Fruit fly (Drosophila melanogaster) Kc167 (cell line): ENCODE data around the gene pps.

Experiments
- Myc ChIP-seq: fragments of >200 bp; optimal IDR thresholded peaks from 2 replicates; lab custom pipeline; 2017; ENCODE audit warnings: missing external identifiers
- Sin3A ChIP-seq: fragments of >200 bp; optimal IDR thresholded peaks from 2 replicates; lab custom pipeline; 2018; ENCODE audit warnings: missing external identifiers
- h ChIP-seq: fragments of >200 bp; optimal IDR thresholded peaks from 3 replicates; lab custom pipeline; 2018; ENCODE audit warnings: missing external identifiers
- insv ChIP-seq: fragments of >200 bp; optimal IDR thresholded peaks from 3 replicates; lab custom pipeline; 2018; ENCODE audit warnings: missing external identifiers
- psq ChIP-seq: fragments of >200 bp; optimal IDR thresholded peaks from 2 replicates; lab custom pipeline; 2017; ENCODE audit warnings: missing external identifiers
- ttk ChIP-seq: sonication (Bioruptor generic); optimal IDR thresholded peaks from 2 replicates; lab custom pipeline; 2017; ENCODE audit warnings: missing external identifiers

The pps gene

DNA sequence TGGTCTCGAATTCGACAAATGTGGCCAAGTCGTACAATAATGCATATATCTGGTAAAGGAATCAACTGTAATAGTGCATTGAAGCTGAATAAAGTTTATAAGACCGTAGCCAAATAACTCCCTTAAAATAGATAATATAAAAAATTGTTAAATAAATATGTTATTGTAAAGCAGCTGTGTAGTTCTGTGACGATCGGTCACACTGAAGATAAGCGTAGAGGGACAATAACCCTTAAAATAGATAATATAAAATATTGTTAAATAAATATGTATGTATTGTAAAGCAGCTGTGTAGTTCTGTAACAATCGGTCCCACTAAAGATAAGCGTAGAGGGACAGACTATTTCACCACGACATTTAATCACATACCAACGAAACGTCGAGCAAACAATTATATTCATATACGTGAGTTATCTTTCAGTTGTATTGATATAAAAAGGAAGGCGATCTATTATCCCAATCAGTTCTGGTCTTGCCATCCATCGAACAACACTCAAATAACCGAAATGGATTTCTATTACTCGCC, 38.3 kb upstream of the pps start, which contains the start of gene GstD5:
TSS of gene GstD5 (plus strand) at position 476 of the 526 bp plus-strand sequence.
- no peak for TF ChIP-seq Myc (lab: Kevin White, UChicago)
- no peak for TF ChIP-seq h (lab: Kevin White, UChicago)
- no peak for TF ChIP-seq Sin3A
- no peak for TF ChIP-seq ttk (lab: Kevin White, UChicago)
- no peak for TF ChIP-seq psq (lab: Kevin White, UChicago)
- no peak for TF ChIP-seq insv

DNA sequence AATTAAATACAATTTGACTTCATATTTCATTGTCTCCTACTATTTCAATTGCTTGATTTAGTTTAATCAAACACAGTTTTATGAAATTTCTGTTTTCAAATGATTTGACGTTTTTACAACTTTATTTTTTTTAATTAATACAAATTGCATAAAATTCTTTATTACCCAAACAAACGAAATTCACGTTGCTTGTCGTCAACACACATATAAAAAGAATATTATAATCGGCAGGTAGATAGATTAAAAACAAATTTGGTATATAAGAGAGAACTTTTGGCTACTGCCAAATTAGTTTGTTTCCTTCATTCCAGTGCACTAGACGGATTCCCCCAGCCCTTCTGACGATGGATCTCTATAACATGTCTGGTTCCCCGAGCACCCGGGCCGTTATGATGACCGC, 36.8 kb upstream of the pps start, which contains the start of gene GstD6:
TSS of gene GstD6 (plus strand) at position 301 of the 400 bp plus-strand sequence.
- TF ChIP-seq Myc (lab: Kevin White, UChicago): no peak
- no peak for TF ChIP-seq psq (lab: Kevin White, UChicago)
- TF ChIP-seq insv: no peak
- TF ChIP-seq ttk (lab: Kevin White, UChicago): no peak

DNA sequence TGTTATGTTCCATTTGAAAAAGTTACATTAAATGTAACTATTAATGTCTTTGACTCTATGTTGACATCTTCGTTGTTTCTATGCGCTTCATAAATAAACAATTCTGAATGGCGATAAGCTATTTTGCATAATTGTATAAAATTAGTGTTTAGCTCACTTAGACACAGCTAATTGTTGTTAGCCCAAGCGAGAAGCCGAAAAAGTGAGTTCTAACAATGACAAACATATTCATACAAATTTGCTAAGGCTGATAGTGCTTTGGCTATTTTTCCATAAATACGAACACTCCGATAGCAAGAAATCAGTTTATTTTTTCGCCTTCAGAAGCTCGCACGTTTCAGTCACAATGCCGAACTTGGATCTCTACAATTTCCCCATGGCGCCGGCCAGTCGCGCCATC, 35.4 kb upstream of the pps start, which contains the start of gene GstD7:
TSS of gene GstD7 (plus strand) at position 301 of the 400 bp plus-strand sequence.
- TF ChIP-seq Sin3A (no peak), h (lab: Kevin White, UChicago) (no peak), psq (lab: Kevin White, UChicago) (no peak), Myc (lab: Kevin White, UChicago) (no peak), ttk (lab: Kevin White, UChicago) (no peak)

DNA sequence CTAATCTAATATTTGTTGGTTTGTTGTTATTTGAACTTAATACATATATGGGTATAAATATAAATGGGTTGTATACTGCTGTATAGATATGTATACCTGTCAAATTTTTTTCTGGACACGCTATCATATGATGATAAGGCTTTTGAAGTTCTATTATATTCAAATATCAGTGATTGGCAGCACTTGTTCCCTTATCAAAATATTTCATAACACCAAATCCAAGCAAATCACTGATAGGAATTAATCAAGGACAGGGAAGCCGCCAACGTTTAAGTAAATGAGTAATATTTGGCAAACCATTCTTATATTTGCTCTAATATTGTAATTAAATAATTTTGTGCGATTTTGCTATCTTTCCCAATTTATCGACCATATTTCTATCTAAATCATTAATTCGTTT, 34.4 kb upstream of the pps start:
- TF ChIP-seq h (lab: Kevin White, UChicago) (no peak), ttk (lab: Kevin White, UChicago) (no peak), psq (lab: Kevin White, UChicago) (no peak), Sin3A (no peak), insv (no peak), Myc (lab: Kevin White, UChicago) (no peak)

- no peak for TF ChIP-seq h (lab: Kevin White, UChicago)
- no peak for TF ChIP-seq Myc (lab: Kevin White, UChicago)
- no peak for TF ChIP-seq insv
- TF ChIP-seq psq (lab: Kevin White, UChicago): no peak
- TF ChIP-seq Sin3A: no peak
- TF ChIP-seq ttk (lab: Kevin White, UChicago): no peak
Observed at dm6 chr3R:12379708-12380107, 33.9 kb upstream of the pps start, which contains the start of gene GstD8. Gene GstD8, plus strand, starts transcription at chr3R:12380008.

dm6 chr3R:12381130-12381700, 32.4 kb upstream of the pps start:
- TF ChIP-seq Sin3A: no peak
- TF ChIP-seq psq (lab: Kevin White, UChicago): no peak
- no peak for TF ChIP-seq ttk (lab: Kevin White, UChicago)
- TF ChIP-seq h (lab: Kevin White, UChicago): no peak
- TF ChIP-seq Myc (lab: Kevin White, UChicago): no peak
- TF ChIP-seq insv: no peak

DNA sequence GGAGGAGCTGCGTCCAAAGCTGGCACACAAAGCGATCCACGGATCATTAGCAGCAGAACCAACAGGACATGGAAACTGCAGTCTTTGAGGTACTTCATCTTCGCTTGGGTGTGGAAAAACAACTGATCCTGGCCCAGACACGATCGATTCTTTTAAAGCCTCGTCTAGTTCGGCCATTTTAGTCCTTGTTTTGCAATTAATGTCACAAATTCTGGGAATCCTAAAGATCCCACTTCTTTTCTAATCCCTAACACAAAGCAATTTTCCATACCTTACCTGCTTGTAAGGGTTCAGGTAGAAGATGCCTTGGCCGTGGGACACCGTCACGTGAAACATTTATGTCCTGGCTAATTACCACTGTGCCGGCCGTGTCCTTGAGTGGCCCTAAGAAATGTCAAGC, 31.1 kb upstream of the pps start, which contains the start of gene CG10035:
TSS of gene CG10035 (minus strand) at position 129 of the 400 bp plus-strand sequence.
- TF ChIP-seq ttk (lab: Kevin White, UChicago): no peak
- TF ChIP-seq Myc (lab: Kevin White, UChicago): no peak
- TF ChIP-seq insv: no peak
- no peak for TF ChIP-seq Sin3A
- TF ChIP-seq h (lab: Kevin White, UChicago): no peak
- TF ChIP-seq psq (lab: Kevin White, UChicago): no peak

DNA sequence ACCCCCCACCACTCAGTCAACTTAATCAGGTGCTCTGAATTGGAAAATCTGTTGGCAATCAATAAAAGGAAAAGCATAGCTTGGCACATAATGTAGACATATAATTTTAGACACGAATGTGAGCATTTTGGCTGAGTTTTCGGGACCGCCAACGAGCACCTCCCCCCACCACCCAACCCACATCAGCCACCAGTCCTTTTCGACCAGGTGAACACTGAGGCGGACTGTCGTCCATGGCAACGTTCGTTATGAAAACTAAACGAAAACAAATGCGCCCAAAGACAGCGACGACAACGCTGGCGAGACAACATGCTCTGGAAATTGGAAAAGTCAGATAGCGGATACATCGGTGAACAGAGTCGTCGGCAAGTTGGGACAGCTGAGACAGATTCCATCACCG, 30.6 kb upstream of the pps start, which contains the start of gene GstD11:
TSS of gene GstD11 (plus strand) at position 301 of the 400 bp plus-strand sequence.
- TF ChIP-seq ttk (lab: Kevin White, UChicago): no peak
- no peak for TF ChIP-seq psq (lab: Kevin White, UChicago)

DNA sequence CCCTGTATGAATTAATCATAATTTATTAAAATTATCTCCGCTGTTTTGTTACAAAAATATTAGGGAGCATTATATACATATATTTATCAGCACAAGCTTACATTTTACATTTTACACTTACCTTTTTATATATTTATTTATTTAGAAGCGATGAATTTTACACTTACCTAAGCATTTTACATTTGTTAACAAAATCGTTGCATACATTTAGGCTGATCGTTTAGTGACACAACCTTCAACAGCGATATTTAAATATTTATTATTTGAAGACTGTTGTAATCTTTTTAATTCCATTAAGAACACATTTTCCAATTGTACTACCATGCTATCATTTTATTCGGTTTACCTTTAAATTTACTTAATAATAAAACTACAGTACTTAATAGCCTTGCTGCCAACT, 29.8 kb upstream of the pps start:
- TF ChIP-seq Sin3A (no peak), psq (lab: Kevin White, UChicago) (no peak), Myc (lab: Kevin White, UChicago) (no peak), h (lab: Kevin White, UChicago) (no peak), insv (no peak), ttk (lab: Kevin White, UChicago) (no peak)

DNA sequence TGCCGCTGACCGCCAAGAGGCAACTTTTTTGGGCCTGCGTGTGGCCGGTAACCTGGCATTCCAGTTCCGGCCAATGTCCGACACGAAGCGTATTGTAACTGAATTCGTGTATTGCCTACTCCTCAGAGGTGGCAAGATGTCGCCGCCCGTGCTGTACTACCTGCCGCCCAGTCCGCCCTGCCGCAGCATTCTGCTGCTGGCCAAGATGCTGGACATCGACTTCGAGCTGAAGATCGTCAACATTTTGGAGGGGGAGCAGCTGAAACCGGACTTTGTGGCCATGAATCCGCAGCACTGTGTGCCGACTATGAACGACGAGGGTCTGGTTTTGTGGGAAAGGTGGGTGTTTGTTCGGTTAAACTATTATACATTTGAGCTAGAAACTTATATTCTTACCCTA, 29.4 kb upstream of the pps start:
- no peak for TF ChIP-seq insv
- TF ChIP-seq psq (lab: Kevin White, UChicago): no peak
- no peak for TF ChIP-seq ttk (lab: Kevin White, UChicago)
- TF ChIP-seq Sin3A: no peak
- no peak for TF ChIP-seq h (lab: Kevin White, UChicago)
- no peak for TF ChIP-seq Myc (lab: Kevin White, UChicago)

DNA sequence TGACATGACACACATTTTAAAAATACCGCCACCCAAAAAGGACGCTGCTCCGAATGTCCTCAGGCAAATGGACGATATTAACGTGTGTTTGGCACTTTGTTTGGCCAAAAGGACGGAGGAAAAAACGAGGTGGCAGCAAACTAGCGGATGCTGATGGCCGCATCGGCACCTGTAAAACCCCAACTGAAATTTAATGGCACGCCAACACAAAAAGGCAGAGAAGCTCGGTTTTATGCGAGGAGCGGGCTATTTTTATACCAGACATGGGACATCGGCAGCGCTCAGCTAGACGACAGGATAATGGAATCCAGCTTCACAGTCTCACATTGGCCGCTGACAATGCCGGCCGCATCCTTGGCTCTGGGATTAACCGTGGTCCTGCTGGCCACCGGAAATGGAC, 27.7 kb upstream of the pps start, which contains the start of gene Sol1:
TSS of gene Sol1 (plus strand) at position 301 of the 400 bp plus-strand sequence.
- TF ChIP-seq ttk (lab: Kevin White, UChicago) (no peak), psq (lab: Kevin White, UChicago) (no peak), insv (no peak), Myc (lab: Kevin White, UChicago) (no peak), Sin3A (no peak), h (lab: Kevin White, UChicago) (no peak)

dm6 chr3R:12386965-12387364, 26.7 kb upstream of the pps start, which contains the start of gene CG33098:
Gene CG33098, plus strand, starts transcription at chr3R:12387188.
- no peak for TF ChIP-seq Myc (lab: Kevin White, UChicago)
- no peak for TF ChIP-seq insv
- TF ChIP-seq psq (lab: Kevin White, UChicago): no peak
- TF ChIP-seq h (lab: Kevin White, UChicago): no peak
- no peak for TF ChIP-seq Sin3A
- no peak for TF ChIP-seq ttk (lab: Kevin White, UChicago)
